In the genomic region with DNA sequence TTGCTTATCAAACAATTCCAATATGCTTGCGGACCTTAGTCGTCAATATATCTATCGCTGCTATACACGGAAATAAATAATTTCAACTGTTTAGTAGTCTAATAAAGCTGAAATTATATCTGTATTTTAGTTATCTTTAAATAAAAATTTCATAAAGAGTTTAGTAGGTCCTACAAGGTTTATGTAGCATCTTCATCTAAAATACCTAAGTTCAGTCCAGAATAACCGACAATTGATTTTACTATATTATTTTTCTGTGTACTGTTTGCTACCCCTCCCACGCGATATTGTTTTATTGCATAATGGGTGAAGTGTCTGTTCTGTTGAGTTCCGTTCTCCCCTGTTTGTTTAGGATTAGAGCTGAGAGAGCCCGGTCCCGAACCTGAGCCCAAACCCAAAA, we compare ENCODE assay signal across 2 fruit fly cellular contexts.
TF ChIP-seq lines count a peak whose summit lies in the region.

No protein-coding gene starts in this region.

- TF ChIP-seq CTCF in whole organism, embryonic (GFP tag; optimal IDR thresholded peaks at IDR 0.05; lab: Kevin White, UChicago): no peak

TF ChIP-seq in whole organism, embryonic, 481 proteins besides CTCF, POLR2A, EP300 and RAD21 (continues in another document):
- peak in 1 of 2 experiments; percentile 38 for TF ChIP-seq chif (GFP tag; optimal IDR thresholded peaks at IDR 0.05; lab: Kevin White, UChicago)
- peak; percentile 39 for TF ChIP-seq CoRest (tag; optimal IDR thresholded peaks at IDR 0.05; lab: Kevin White, UChicago)
- no peak for TF ChIP-seq vvl (GFP tag; IDR thresholded peaks at IDR 0.05; lab: Robert Waterston, UW)
- peak; percentile 31 for TF ChIP-seq gsb-n (tag; optimal IDR thresholded peaks at IDR 0.05; lab: Kevin White, UChicago)
- TF ChIP-seq CG11504 (tag; optimal IDR thresholded peaks at IDR 0.05; lab: Kevin White, UChicago): peak; percentile 22
- no peak for TF ChIP-seq CG6654 (GFP tag; optimal IDR thresholded peaks at IDR 0.05; lab: Kevin White, UChicago)
- TF ChIP-seq vfl (GFP tag; optimal IDR thresholded peaks at IDR 0.05; lab: Kevin White, UChicago): no peak
- TF ChIP-seq CG7839 (tag; optimal IDR thresholded peaks at IDR 0.05; lab: Kevin White, UChicago): peak; percentile 26
- 0 out of 3 replicates have a peak, but pooled peaks have one; percentile 27 for TF ChIP-seq CG17361 (GFP tag; IDR thresholded peaks at IDR 0.05; lab: Robert Waterston, UW)
- TF ChIP-seq D (optimal IDR thresholded peaks at IDR 0.05; lab: Kevin White, UChicago): no peak
- peak; percentile 24 for TF ChIP-seq D (GFP tag; optimal IDR thresholded peaks at IDR 0.05; lab: Kevin White, UChicago)
- peak; percentile 51 for TF ChIP-seq CG33557 (GFP tag; optimal IDR thresholded peaks at IDR 0.05; lab: Kevin White, UChicago)
- TF ChIP-seq row (GFP tag; IDR thresholded peaks at IDR 0.05; lab: Robert Waterston, UW): peak; percentile 57; the same call in 2 of the 3 replicates
- peak; percentile 34 for TF ChIP-seq CG10267 (tag; optimal IDR thresholded peaks at IDR 0.05; lab: Kevin White, UChicago)
- peak; percentile 14 for TF ChIP-seq sens (GFP tag; lab: Kevin White, UChicago)
- TF ChIP-seq schlank (tag; optimal IDR thresholded peaks at IDR 0.05; lab: Kevin White, UChicago): no peak
- peak; percentile 30 for TF ChIP-seq unpg (GFP tag; optimal IDR thresholded peaks at IDR 0.05; lab: Kevin White, UChicago)
- peak; percentile 28 for TF ChIP-seq Sox102F (GFP tag; optimal IDR thresholded peaks at IDR 0.05; lab: Kevin White, UChicago)
- TF ChIP-seq fd96Cb (tag; optimal IDR thresholded peaks at IDR 0.05; lab: Kevin White, UChicago): peak; percentile 11
- TF ChIP-seq Oli (tag; optimal IDR thresholded peaks at IDR 0.05; lab: Kevin White, UChicago): peak; percentile 43
- TF ChIP-seq Adf1 (GFP tag; IDR thresholded peaks at IDR 0.05; lab: Robert Waterston, UW): no peak
- TF ChIP-seq CG1602 (GFP tag; optimal IDR thresholded peaks at IDR 0.05; lab: Kevin White, UChicago): peak; percentile 31
- TF ChIP-seq chm (GFP tag; IDR thresholded peaks at IDR 0.05; lab: Robert Waterston, UW): peak; percentile 29; the same call in 1 of the 2 replicates
- no peak for TF ChIP-seq sd (tag; optimal IDR thresholded peaks at IDR 0.05; lab: Kevin White, UChicago)
- TF ChIP-seq Dip3 (GFP tag; optimal IDR thresholded peaks at IDR 0.05; lab: Kevin White, UChicago): no peak
- TF ChIP-seq D19A (tag; optimal IDR thresholded peaks at IDR 0.05; lab: Kevin White, UChicago): peak; percentile 20
- TF ChIP-seq dmrt11E (tag; optimal IDR thresholded peaks at IDR 0.05; lab: Kevin White, UChicago): peak; percentile 83
- TF ChIP-seq CG6854 (GFP tag; optimal IDR thresholded peaks at IDR 0.05; lab: Kevin White, UChicago): no peak
- TF ChIP-seq zfh2 (GFP tag; optimal IDR thresholded peaks at IDR 0.05; lab: Kevin White, UChicago): no peak
- TF ChIP-seq CG6272 (GFP tag; IDR thresholded peaks at IDR 0.05; lab: Robert Waterston, UW): no peak
- TF ChIP-seq CG8924 (tag; optimal IDR thresholded peaks at IDR 0.05; lab: Kevin White, UChicago): peak; percentile 62
- TF ChIP-seq CG18262 (tag; optimal IDR thresholded peaks at IDR 0.05; lab: Kevin White, UChicago): peak; percentile 52
- no peak for TF ChIP-seq sc (optimal IDR thresholded peaks at IDR 0.05; lab: Kevin White, UChicago)
- peak; percentile 24 for TF ChIP-seq sc (GFP tag; optimal IDR thresholded peaks at IDR 0.05; lab: Kevin White, UChicago)
- peak; percentile 53 for TF ChIP-seq CG15696 (tag; optimal IDR thresholded peaks at IDR 0.05; lab: Kevin White, UChicago)
- no peak for TF ChIP-seq Gsc (GFP tag; IDR thresholded peaks at IDR 0.05; lab: Robert Waterston, UW)
- TF ChIP-seq trem (tag; optimal IDR thresholded peaks at IDR 0.05; lab: Kevin White, UChicago): peak; percentile 0
- no peak for TF ChIP-seq Hr39 (optimal IDR thresholded peaks at IDR 0.05; lab: Kevin White, UChicago)
- TF ChIP-seq CG2202 (tag; optimal IDR thresholded peaks at IDR 0.05; lab: Kevin White, UChicago): peak; percentile 26
- no peak for TF ChIP-seq sna (GFP tag; IDR thresholded peaks at IDR 0.05; lab: Robert Waterston, UW; ENCODE audit: partially characterized antibody)
- TF ChIP-seq zfh1 (GFP tag; IDR thresholded peaks at IDR 0.05; lab: Robert Waterston, UW): 0 out of 3 replicates have a peak, but pooled peaks have one; percentile 42
- no peak for TF ChIP-seq z (GFP tag; IDR thresholded peaks at IDR 0.05; lab: Robert Waterston, UW)
- TF ChIP-seq CG4404 (GFP tag; IDR thresholded peaks at IDR 0.05; lab: Robert Waterston, UW): no peak

TF ChIP-seq in whole organism, prepupa, 60 proteins besides CTCF, POLR2A, EP300 and RAD21:
- peak; percentile 33 for TF ChIP-seq fkh (GFP tag; optimal IDR thresholded peaks at IDR 0.05; lab: Kevin White, UChicago)
- TF ChIP-seq cyc (GFP tag; optimal IDR thresholded peaks at IDR 0.05; lab: Kevin White, UChicago): no peak
- TF ChIP-seq Sox102F (GFP tag; optimal IDR thresholded peaks at IDR 0.05; lab: Kevin White, UChicago): no peak
- TF ChIP-seq Smox (GFP tag; optimal IDR thresholded peaks at IDR 0.05; lab: Kevin White, UChicago): no peak
- TF ChIP-seq Lpt (GFP tag; optimal IDR thresholded peaks at IDR 0.05; lab: Kevin White, UChicago): no peak

Comparison
In these comparisons a context has a peak if more than half of its experiments do, and no peak if none do; other contexts are left out.
1. Of the 7 proteins assayed by ChIP-seq in both whole organism, embryonic and whole organism, prepupa: peak only in whole organism, embryonic: Blimp-1 and Sox102F; only in whole organism, prepupa: none; in both: none; in neither: 5.